Worm (Caenorhabditis elegans): Measurements from ENCODE around the gene F37C4.4.

F37C4.4 gene

ce11 chrIV:3824720-3825119 is 42.4 kb upstream of the F37C4.4 start (continued):
- no peak for TF ChIP-seq ceh-63 (GFP tag; optimal IDR thresholded peaks at IDR 0.05)
- no peak for TF ChIP-seq ztf-11 (tag; optimal IDR thresholded peaks at IDR 0.05)
- TF ChIP-seq sox-4 (tag; optimal IDR thresholded peaks at IDR 0.05): no peak
- peak in 1 of 3 experiments; percentile 3 for TF ChIP-seq dpl-1 (GFP tag; optimal IDR thresholded peaks at IDR 0.05)
- TF ChIP-seq lin-35 (GFP tag; optimal IDR thresholded peaks at IDR 0.05): peak in 1 of 2 experiments; percentile 15
- TF ChIP-seq dsc-1 (tag; optimal IDR thresholded peaks at IDR 0.05): peak; percentile 28
- TF ChIP-seq nhr-12 (tag; optimal IDR thresholded peaks at IDR 0.05): no peak
- TF ChIP-seq alr-1 (tag; optimal IDR thresholded peaks at IDR 0.05; ENCODE audit: borderline replicate concordance): no peak
- no peak for TF ChIP-seq nhr-77 (tag; optimal IDR thresholded peaks at IDR 0.05)
- no peak for TF ChIP-seq unc-30 (tag; optimal IDR thresholded peaks at IDR 0.05)
- peak; percentile 20 for TF ChIP-seq snu-23 (GFP tag; optimal IDR thresholded peaks at IDR 0.05)
- no peak for TF ChIP-seq nhr-28 (tag; optimal IDR thresholded peaks at IDR 0.05)
- TF ChIP-seq tbx-2 (tag; optimal IDR thresholded peaks at IDR 0.05): peak; percentile 3
- no peak for TF ChIP-seq fkh-10 (GFP tag; optimal IDR thresholded peaks at IDR 0.05)
- no peak for TF ChIP-seq ama-1 (optimal IDR thresholded peaks at IDR 0.05)
- no peak for TF ChIP-seq fkh-4 (tag; optimal IDR thresholded peaks at IDR 0.05; ENCODE audit: borderline replicate concordance)
- TF ChIP-seq pax-3 (tag; optimal IDR thresholded peaks at IDR 0.05): no peak
- TF ChIP-seq sup-37 (GFP tag; optimal IDR thresholded peaks at IDR 0.05): no peak
- TF ChIP-seq zip-4 (GFP tag; optimal IDR thresholded peaks at IDR 0.05): no peak
- TF ChIP-seq aha-1 (tag; optimal IDR thresholded peaks at IDR 0.05): no peak
- TF ChIP-seq hpl-2 (GFP tag; optimal IDR thresholded peaks at IDR 0.05): no peak
- no peak for TF ChIP-seq F16B12.6 (tag; optimal IDR thresholded peaks at IDR 0.05)
- no peak for TF ChIP-seq aly-2 (tag; optimal IDR thresholded peaks at IDR 0.05)
- no peak for TF ChIP-seq efl-3 (GFP tag; optimal IDR thresholded peaks at IDR 0.05)
- no peak for TF ChIP-seq nhr-90 (tag; optimal IDR thresholded peaks at IDR 0.05; ENCODE audit: poor library complexity)
- TF ChIP-seq snpc-4 (tag; optimal IDR thresholded peaks at IDR 0.05): no peak
- peak; percentile 10 to 20 for TF ChIP-seq lsy-2 (tag; optimal IDR thresholded peaks at IDR 0.05)
- no peak for TF ChIP-seq nhr-19 (GFP tag; conservative IDR thresholded peaks at IDR 0.05)
- TF ChIP-seq zag-1 (tag; optimal IDR thresholded peaks at IDR 0.05): peak; percentile 2
- TF ChIP-seq ztf-4 (tag; optimal IDR thresholded peaks at IDR 0.05): no peak
- TF ChIP-seq nhr-76 (tag; optimal IDR thresholded peaks at IDR 0.05): no peak

- no peak for TF ChIP-seq elt-2 (tag; optimal IDR thresholded peaks at IDR 0.05)
- TF ChIP-seq ztf-4 (tag; optimal IDR thresholded peaks at IDR 0.05): no peak
- no peak for TF ChIP-seq jun-1 (tag; optimal IDR thresholded peaks at IDR 0.05)
- no peak for TF ChIP-seq dsc-1 (tag; optimal IDR thresholded peaks at IDR 0.05)
- TF ChIP-seq snpc-4 (tag; optimal IDR thresholded peaks at IDR 0.05): no peak
- TF ChIP-seq mep-1 (tag; optimal IDR thresholded peaks at IDR 0.05): no peak
- no peak for TF ChIP-seq unc-30 (tag; optimal IDR thresholded peaks at IDR 0.05)
- no peak for TF ChIP-seq nhr-19 (GFP tag; conservative IDR thresholded peaks at IDR 0.05)
- TF ChIP-seq lin-13 (GFP tag; optimal IDR thresholded peaks at IDR 0.05): no peak
- TF ChIP-seq ceh-63 (GFP tag; optimal IDR thresholded peaks at IDR 0.05): no peak
- no peak for TF ChIP-seq fkh-4 (tag; optimal IDR thresholded peaks at IDR 0.05; ENCODE audit: borderline replicate concordance)
- TF ChIP-seq nhr-28 (tag; optimal IDR thresholded peaks at IDR 0.05): no peak
- no peak for TF ChIP-seq ceh-90 (tag; optimal IDR thresholded peaks at IDR 0.05)
- TF ChIP-seq fkh-10 (GFP tag; optimal IDR thresholded peaks at IDR 0.05): no peak
- TF ChIP-seq grh-1 (GFP tag; IDR thresholded peaks at IDR 0.05): no peak
- TF ChIP-seq C04F5.9 (tag; optimal IDR thresholded peaks at IDR 0.05): no peak
- TF ChIP-seq aha-1 (tag; optimal IDR thresholded peaks at IDR 0.05): no peak
- no peak for TF ChIP-seq F16B12.6 (tag; optimal IDR thresholded peaks at IDR 0.05)
- no peak for TF ChIP-seq ceh-88 (GFP tag; IDR thresholded peaks at IDR 0.05)
- no peak for TF ChIP-seq fos-1 (tag; optimal IDR thresholded peaks at IDR 0.05)
Observed at ce11 chrIV:3825388-3825787, 41.7 kb upstream of the F37C4.4 start.

- TF ChIP-seq ets-5 (GFP tag; IDR thresholded peaks at IDR 0.05) (no peak), swsn-7 (tag; optimal IDR thresholded peaks at IDR 0.05) (no peak), aly-2 (tag; optimal IDR thresholded peaks at IDR 0.05) (no peak), sup-37 (GFP tag; optimal IDR thresholded peaks at IDR 0.05) (no peak), vab-15 (tag; optimal IDR thresholded peaks at IDR 0.05) (peak; percentile 74), ztf-11 (tag; optimal IDR thresholded peaks at IDR 0.05) (peak in 1 of 2 experiments; percentile 20), zag-1 (tag; optimal IDR thresholded peaks at IDR 0.05) (no peak), lin-14 (GFP tag; optimal IDR thresholded peaks at IDR 0.05) (peak; percentile 37), nhr-237 (tag; optimal IDR thresholded peaks at IDR 0.05) (no peak), nhr-71 (tag; optimal IDR thresholded peaks at IDR 0.05) (peak; percentile 1), snu-23 (GFP tag; optimal IDR thresholded peaks at IDR 0.05) (peak; percentile 14), efl-1 (optimal IDR thresholded peaks at IDR 0.05) (no peak), efl-1 (GFP tag; optimal IDR thresholded peaks at IDR 0.05 in 1 of 2) (no peak), ztf-4 (tag; optimal IDR thresholded peaks at IDR 0.05) (no peak), nhr-19 (GFP tag; conservative IDR thresholded peaks at IDR 0.05) (no peak), nhr-85 (tag) (peak; percentile 76), mef-2 (tag; optimal IDR thresholded peaks at IDR 0.05) (no peak)
Observed at ce11 chrIV:3826590-3827128, 40.5 kb upstream of the F37C4.4 start, which contains the start of gene F28F9.3. Gene F28F9.3, plus strand, starts transcription at chrIV:3826890.

Data from whole organism, L1 larva.